Fruit fly (Drosophila melanogaster) whole organism, embryonic: ENCODE results near the gene Srr.

ENCODE experiments used
- ATbp ChIP-seq: fragments of 200-800 bp; sonication (Bioruptor generic); optimal IDR thresholded peaks from 2 replicates; lab custom pipeline; 2017; ENCODE audit warnings: missing biosample characterization, mild to moderate bottlenecking, missing genetic modification characterization, missing genetic modification reagents
- Aef1 ChIP-seq: fragments of 200-800 bp; sonication (Bioruptor generic); IDR thresholded peaks from 3 replicates; pipeline ENCODE4 v1.3.6; 2022; ENCODE audit warnings: missing biosample characterization, missing genetic modification characterization
- Atf6 ChIP-seq: fragments of 200-800 bp; sonication (Bioruptor generic); IDR thresholded peaks from 2 replicates; pipeline ENCODE4 v1.3.6; 2022; ENCODE audit warnings: missing biosample characterization, missing genetic modification characterization
- BEAF-32 ChIP-seq: fragments of 200-800 bp; sonication (Bioruptor generic); optimal IDR thresholded peaks from 3 replicates; lab custom pipeline; 2017; ENCODE audit warnings: missing biosample characterization, missing genetic modification characterization, mild to moderate bottlenecking, moderate library complexity, missing genetic modification reagents
- CG10462 ChIP-seq: fragments of 200-800 bp; sonication (Bioruptor generic); optimal IDR thresholded peaks from 2 replicates; lab custom pipeline; 2016; ENCODE audit warnings: missing biosample characterization, missing genetic modification characterization
- CG10543 ChIP-seq: fragments of 200-800 bp; sonication (Bioruptor generic); optimal IDR thresholded peaks from 3 replicates; lab custom pipeline; 2017; ENCODE audit warnings: missing biosample characterization, mild to moderate bottlenecking, missing genetic modification characterization, moderate library complexity
- CG11085 ChIP-seq: fragments of 200-800 bp; sonication (Bioruptor generic); IDR thresholded peaks from 2 replicates; pipeline ENCODE4 v1.3.6; 2022; ENCODE audit warnings: missing biosample characterization, missing genetic modification characterization
- CG11247 ChIP-seq: fragments of 200-800 bp; sonication (Bioruptor generic); IDR thresholded peaks from 2 replicates; pipeline ENCODE4 v1.3.6; 2022; ENCODE audit warnings: missing biosample characterization, missing genetic modification characterization
- CG11398 ChIP-seq: fragments of 200-800 bp; sonication (Bioruptor generic); optimal IDR thresholded peaks from 2 replicates; lab custom pipeline; 2016; ENCODE audit warnings: missing biosample characterization, missing genetic modification characterization
- CG12104 ChIP-seq: fragments of 200-800 bp; sonication (Bioruptor generic); optimal IDR thresholded peaks from 3 replicates; lab custom pipeline; 2016; ENCODE audit warnings: missing biosample characterization, missing genetic modification characterization
- CG13775 ChIP-seq: fragments of 200-800 bp; sonication (Bioruptor generic); optimal IDR thresholded peaks from 3 replicates; lab custom pipeline; 2017; ENCODE audit warnings: missing biosample characterization, mild to moderate bottlenecking, missing genetic modification characterization
- CG14050 ChIP-seq: fragments of 200-800 bp; sonication (Bioruptor generic); IDR thresholded peaks from 3 replicates; pipeline ENCODE4 v1.3.6; 2022; ENCODE audit warnings: missing biosample characterization, missing genetic modification characterization
- CG18619 ChIP-seq: fragments of 200-800 bp; sonication (Bioruptor generic); optimal IDR thresholded peaks from 3 replicates; lab custom pipeline; 2017; ENCODE audit warnings: missing biosample characterization, mild to moderate bottlenecking, missing genetic modification characterization
- CG2712 ChIP-seq: fragments of 200-800 bp; optimal IDR thresholded peaks from 3 replicates; lab custom pipeline; 2019; ENCODE audit warnings: missing biosample characterization, mild to moderate bottlenecking, missing genetic modification characterization, moderate library complexity
- CG2889 ChIP-seq: fragments of 200-800 bp; sonication (Bioruptor generic); IDR thresholded peaks from 3 replicates; pipeline ENCODE4 v1.3.6; 2022; ENCODE audit warnings: missing biosample characterization, missing genetic modification characterization
- CG3163 ChIP-seq: fragments of 200-800 bp; sonication (Bioruptor generic); optimal IDR thresholded peaks from 3 replicates; lab custom pipeline; 2016; ENCODE audit warnings: missing biosample characterization, missing genetic modification characterization
- CG4854 ChIP-seq: fragments of 200-800 bp; sonication (Bioruptor generic); optimal IDR thresholded peaks from 2 replicates; lab custom pipeline; 2016; ENCODE audit warnings: missing biosample characterization, missing genetic modification characterization, inconsistent platforms
- CG5245 ChIP-seq: fragments of 200-800 bp; sonication (Bioruptor generic); optimal IDR thresholded peaks from 3 replicates; lab custom pipeline; 2016; ENCODE audit warnings: missing biosample characterization, missing genetic modification characterization
- CG6654 ChIP-seq: fragments of 200-800 bp; sonication (Bioruptor generic); optimal IDR thresholded peaks from 2 replicates; lab custom pipeline; 2017; ENCODE audit warnings: missing biosample characterization, mild to moderate bottlenecking, missing genetic modification characterization
- CG7745 ChIP-seq: fragments of 200-800 bp; sonication (Bioruptor generic); optimal IDR thresholded peaks from 2 replicates; lab custom pipeline; 2018; ENCODE audit warnings: missing biosample characterization, mild to moderate bottlenecking, missing genetic modification characterization, moderate library complexity
- CG7786 ChIP-seq: fragments of 200-800 bp; sonication (Bioruptor generic); optimal IDR thresholded peaks from 2 replicates; lab custom pipeline; 2016; ENCODE audit warnings: missing biosample characterization, missing genetic modification characterization
- CG7987 ChIP-seq: fragments of 200-800 bp; sonication (Bioruptor generic); optimal IDR thresholded peaks from 2 replicates; lab custom pipeline; 2018; ENCODE audit warnings: missing biosample characterization, mild to moderate bottlenecking, missing genetic modification characterization, moderate library complexity
- CG8359 ChIP-seq: fragments of 200-800 bp; sonication (Bioruptor generic); optimal IDR thresholded peaks from 2 replicates; lab custom pipeline; 2017; ENCODE audit warnings: missing biosample characterization, mild to moderate bottlenecking, missing genetic modification characterization, borderline replicate concordance
- CG9797 ChIP-seq: fragments of 200-800 bp; sonication (Bioruptor generic); optimal IDR thresholded peaks from 3 replicates; lab custom pipeline; 2018; ENCODE audit warnings: missing biosample characterization, mild to moderate bottlenecking, missing genetic modification characterization
- D ChIP-seq, 2 experiments: fragments of 200-800 bp in 1 of 2; fragments of >200 bp in 1 of 2; sonication (Bioruptor generic) in 1 of 2; optimal IDR thresholded peaks; 2 replicates in 1 of 2; 3 replicates in 1 of 2; lab custom pipeline; 2017; ENCODE audit warnings: mild to moderate bottlenecking in 1 of 2, missing biosample characterization in 1 of 2, missing genetic modification characterization in 1 of 2, missing genetic modification reagents in 1 of 2
- Gsc ChIP-seq: fragments of 200-800 bp; sonication (Bioruptor generic); IDR thresholded peaks from 2 replicates; pipeline ENCODE4 v1.3.6; 2022; ENCODE audit warnings: missing biosample characterization, missing genetic modification characterization
- Hmx ChIP-seq: fragments of 200-800 bp; sonication (Bioruptor generic); optimal IDR thresholded peaks from 2 replicates; lab custom pipeline; 2016; ENCODE audit warnings: missing biosample characterization, missing genetic modification characterization
- Mes4 ChIP-seq: fragments of 200-800 bp; sonication (Bioruptor generic); optimal IDR thresholded peaks from 2 replicates; lab custom pipeline; 2016; ENCODE audit warnings: missing biosample characterization, missing genetic modification characterization
- Mrtf ChIP-seq: fragments of 200-800 bp; sonication (Bioruptor generic); IDR thresholded peaks from 3 replicates; pipeline ENCODE4 v1.3.6; 2022; ENCODE audit warnings: missing biosample characterization, missing genetic modification characterization
- Nf-YC ChIP-seq: fragments of 200-800 bp; optimal IDR thresholded peaks from 3 replicates; lab custom pipeline; 2019; ENCODE audit warnings: missing biosample characterization, mild to moderate bottlenecking, missing genetic modification characterization, moderate library complexity
- Pdp1 ChIP-seq, 2 experiments: fragments of 200-800 bp; sonication (Bioruptor generic); optimal IDR thresholded peaks; 3 replicates each; lab custom pipeline; 2016; ENCODE audit warnings: missing biosample characterization in 2 of 2, missing genetic modification characterization in 2 of 2, mild to moderate bottlenecking in 1 of 2, moderate library complexity in 1 of 2
- Side ChIP-seq: fragments of 200-800 bp; sonication (Bioruptor generic); optimal IDR thresholded peaks from 2 replicates; lab custom pipeline; 2016; ENCODE audit warnings: missing biosample characterization, missing genetic modification characterization
- Xrp1 ChIP-seq: fragments of 200-800 bp; sonication (Bioruptor generic); IDR thresholded peaks from 2 replicates; pipeline ENCODE4 v1.3.6; 2022; ENCODE audit warnings: missing biosample characterization, missing genetic modification characterization
- ac ChIP-seq: fragments of 200-800 bp; sonication (Bioruptor generic); optimal IDR thresholded peaks from 3 replicates; lab custom pipeline; 2017; ENCODE audit warnings: missing biosample characterization, mild to moderate bottlenecking, missing genetic modification characterization
- ap ChIP-seq: fragments of 200-800 bp; sonication (Bioruptor generic); IDR thresholded peaks from 2 replicates; pipeline ENCODE4 v1.3.6; 2022; ENCODE audit warnings: missing biosample characterization, missing genetic modification characterization
- ase ChIP-seq: fragments of 200-800 bp; sonication (Bioruptor generic); IDR thresholded peaks from 3 replicates; pipeline ENCODE4 v1.3.6; 2022; ENCODE audit warnings: missing biosample characterization, missing genetic modification characterization
- bab2 ChIP-seq: fragments of 200-800 bp; sonication (Bioruptor generic); optimal IDR thresholded peaks from 2 replicates; lab custom pipeline; 2016; ENCODE audit warnings: missing biosample characterization, missing genetic modification characterization
- bbx ChIP-seq: fragments of 200-800 bp; sonication (Bioruptor generic); IDR thresholded peaks from 2 replicates; pipeline ENCODE4 v1.3.6; 2022; ENCODE audit warnings: missing biosample characterization, missing genetic modification characterization; ENCODE audit not compliant: partially characterized antibody
- chinmo ChIP-seq: fragments of 200-800 bp; sonication (Bioruptor generic); IDR thresholded peaks from 4 replicates; pipeline ENCODE4 v1.3.6; 2022; ENCODE audit warnings: missing biosample characterization, missing genetic modification characterization; ENCODE audit not compliant: partially characterized antibody
- ci ChIP-seq: fragments of 200-800 bp; sonication (Bioruptor generic); IDR thresholded peaks from 3 replicates; pipeline ENCODE4 v1.3.6; 2022; ENCODE audit warnings: missing biosample characterization, missing genetic modification characterization
- disco-r ChIP-seq: fragments of 200-800 bp; sonication (Bioruptor generic); optimal IDR thresholded peaks from 2 replicates; lab custom pipeline; 2016; ENCODE audit warnings: missing biosample characterization, missing genetic modification characterization
- eyg ChIP-seq: fragments of 200-800 bp; sonication (Bioruptor generic); optimal IDR thresholded peaks from 3 replicates; lab custom pipeline; 2016; ENCODE audit warnings: missing biosample characterization, missing genetic modification characterization
- kay ChIP-seq: fragments of 200-800 bp; sonication (Bioruptor generic); optimal IDR thresholded peaks from 2 replicates; lab custom pipeline; 2016; ENCODE audit warnings: missing biosample characterization, missing genetic modification characterization
- lab ChIP-seq: fragments of 200-800 bp; sonication (Bioruptor generic); optimal IDR thresholded peaks from 3 replicates; lab custom pipeline; 2017; ENCODE audit warnings: missing biosample characterization, missing genetic modification characterization, mild to moderate bottlenecking, moderate library complexity, missing genetic modification reagents
- nerfin-1 ChIP-seq: fragments of 200-800 bp; sonication (Bioruptor generic); optimal IDR thresholded peaks from 3 replicates; lab custom pipeline; 2019; ENCODE audit warnings: missing biosample characterization, mild to moderate bottlenecking, missing genetic modification characterization, moderate library complexity
- row ChIP-seq: fragments of 200-800 bp; sonication (Bioruptor generic); IDR thresholded peaks from 3 replicates; pipeline ENCODE4 v1.3.6; 2022; ENCODE audit warnings: missing biosample characterization, missing genetic modification characterization
- salm ChIP-seq: fragments of 200-800 bp; sonication (Bioruptor generic); optimal IDR thresholded peaks from 2 replicates; lab custom pipeline; 2018; ENCODE audit warnings: missing biosample characterization, mild to moderate bottlenecking, missing genetic modification characterization
- shn ChIP-seq: fragments of 200-800 bp; sonication (Bioruptor generic); optimal IDR thresholded peaks from 3 replicates; lab custom pipeline; 2016; ENCODE audit warnings: missing biosample characterization, missing genetic modification characterization
- so ChIP-seq: fragments of 200-800 bp; sonication (Bioruptor generic); IDR thresholded peaks from 3 replicates; pipeline ENCODE4 v1.3.6; 2022; ENCODE audit warnings: missing biosample characterization, missing genetic modification characterization
- tx ChIP-seq: fragments of 200-800 bp; sonication (Bioruptor generic); optimal IDR thresholded peaks from 2 replicates; lab custom pipeline; 2016; ENCODE audit warnings: missing biosample characterization, missing genetic modification characterization

Srr gene

DNA sequence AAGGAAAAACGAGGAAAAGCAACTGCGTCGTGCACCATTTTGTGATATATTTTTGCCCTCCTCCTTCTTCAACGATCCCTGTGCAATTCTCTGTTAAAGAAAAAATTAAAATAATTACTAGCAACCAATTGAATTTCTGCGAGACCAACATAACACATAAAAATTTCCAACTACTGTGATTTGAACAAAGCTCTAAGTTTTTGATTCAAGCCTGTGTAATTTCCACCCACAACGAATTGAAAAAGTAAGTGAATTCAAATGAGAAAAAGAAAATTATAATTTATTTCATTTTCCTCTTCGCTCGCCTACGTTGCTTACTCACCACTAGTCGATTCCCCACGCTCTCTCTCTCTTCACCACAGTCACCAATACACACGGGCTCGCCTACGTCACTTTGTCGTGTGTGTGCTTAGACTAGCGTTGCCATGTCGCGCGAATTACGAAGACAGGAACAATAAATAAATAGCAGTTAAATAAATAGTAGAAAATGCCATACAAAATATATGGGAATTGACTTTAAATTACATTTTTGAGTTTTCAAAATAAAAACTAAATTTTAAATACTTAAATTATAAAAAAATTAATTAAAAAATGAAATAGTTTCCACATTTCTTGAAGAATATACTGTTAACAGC lies 22.8 kb upstream of the Srr start (continued):
- TF ChIP-seq lab (GFP tag; lab: Kevin White, UChicago) (peak; percentile 80), CG13775 (GFP tag; lab: Kevin White, UChicago) (peak; percentile 31), ci (GFP tag; lab: Robert Waterston, UW) (peak; percentile 78), Gsc (GFP tag; lab: Robert Waterston, UW) (no peak), tx (GFP tag; lab: Kevin White, UChicago) (no peak), nerfin-1 (tag; lab: Kevin White, UChicago) (peak; percentile 58), CG12104 (GFP tag; lab: Kevin White, UChicago) (peak; percentile 57), row (GFP tag; lab: Robert Waterston, UW) (peak; percentile 41; the same call in 1 of the 3 replicates), Hmx (no peak), CG6654 (GFP tag; lab: Kevin White, UChicago) (no peak), CG10543 (GFP tag; lab: Kevin White, UChicago) (peak; percentile 74), CG2712 (peak; percentile 57), CG8359 (no peak), eyg (no peak), CG4854 (GFP tag; lab: Kevin White, UChicago) (peak; percentile 39), CG9797 (GFP tag; lab: Kevin White, UChicago) (no peak), CG11398 (GFP tag; lab: Kevin White, UChicago) (no peak), ac (GFP tag; lab: Kevin White, UChicago) (peak; percentile 25), ase (GFP tag; lab: Robert Waterston, UW) (no peak), ap (GFP tag; lab: Robert Waterston, UW) (no peak), CG7745 (peak; percentile 66), Xrp1 (peak; percentile 66), CG7987 (GFP tag; lab: Kevin White, UChicago) (peak; percentile 84), Aef1 (GFP tag; lab: Robert Waterston, UW) (no peak), so (GFP tag; lab: Robert Waterston, UW) (no peak), CG5245 (no peak), CG14050 (no peak), bab2 (no peak), CG2889 (GFP tag; lab: Robert Waterston, UW) (no peak), Side (no peak), Mrtf (GFP tag; lab: Robert Waterston, UW) (no peak), Mes4 (GFP tag; lab: Kevin White, UChicago) (no peak), CG7786 (GFP tag; lab: Kevin White, UChicago) (no peak), BEAF-32 (no peak), ATbp (GFP tag; lab: Kevin White, UChicago) (peak; percentile 68), Pdp1 (GFP tag; optimal IDR thresholded peaks at IDR 0.05; lab: Kevin White, UChicago) (peak in 1 of 2 experiments; percentile 37), chinmo (GFP tag; lab: Robert Waterston, UW) (peak; percentile 62; the same call in 2 of the 4 replicates), CG11247 (GFP tag; lab: Robert Waterston, UW) (peak; percentile 47; the same call in 1 of the 2 replicates), disco-r (GFP tag; lab: Kevin White, UChicago) (no peak), D (optimal IDR thresholded peaks at IDR 0.05; lab: Kevin White, UChicago) (no peak), D (GFP tag; optimal IDR thresholded peaks at IDR 0.05; lab: Kevin White, UChicago) (peak; percentile 13), kay (GFP tag; lab: Kevin White, UChicago) (no peak), bbx (no peak), Atf6 (GFP tag; lab: Robert Waterston, UW) (peak; percentile 53; the same call in 1 of the 2 replicates), CG18619 (GFP tag; lab: Kevin White, UChicago) (peak; percentile 26), shn (GFP tag; lab: Kevin White, UChicago) (no peak), CG10462 (GFP tag; lab: Kevin White, UChicago) (no peak), CG11085 (GFP tag; lab: Robert Waterston, UW) (no peak), salm (tag; lab: Kevin White, UChicago) (peak; percentile 12), Nf-YC (tag; lab: Kevin White, UChicago) (peak; percentile 57), CG3163 (no peak)
